ENCODE assay signal across 1 fruit fly cellular context in genomic region chr3R:20031043-20031763, dm6.
TF ChIP-seq lines count a peak whose summit lies in the region.

Gene trem (minus strand): TSS chr3R:20031309.

TF ChIP-seq in whole organism, embryonic, 481 proteins besides CTCF, POLR2A, EP300 and RAD21 (continued from another document):
- TF ChIP-seq D (optimal IDR thresholded peaks at IDR 0.05; lab: Kevin White, UChicago), result no peak
- peak; percentile 61 for TF ChIP-seq D (GFP tag; optimal IDR thresholded peaks at IDR 0.05; lab: Kevin White, UChicago)
- peak in 1 of 3 experiments; percentile 86 for TF ChIP-seq lola (GFP tag; optimal IDR thresholded peaks at IDR 0.05; lab: Kevin White, UChicago)
- TF ChIP-seq CG14667 (GFP tag; IDR thresholded peaks at IDR 0.05; lab: Robert Waterston, UW), result peak; percentile 72
- peak; percentile 34 for TF ChIP-seq CG2116 (GFP tag; optimal IDR thresholded peaks at IDR 0.05; lab: Kevin White, UChicago)
- peak; percentile 81 for TF ChIP-seq CG9437 (GFP tag; optimal IDR thresholded peaks at IDR 0.05; lab: Kevin White, UChicago)
- TF ChIP-seq CG18599 (GFP tag; optimal IDR thresholded peaks at IDR 0.05; lab: Kevin White, UChicago), result no peak
- peak; percentile 39 for TF ChIP-seq cwo (GFP tag; optimal IDR thresholded peaks at IDR 0.05; lab: Kevin White, UChicago)
- TF ChIP-seq CG42726 (GFP tag; IDR thresholded peaks at IDR 0.05; lab: Robert Waterston, UW; ENCODE audit: partially characterized antibody), result no peak
- no peak for TF ChIP-seq fru (optimal IDR thresholded peaks at IDR 0.05; lab: Kevin White, UChicago)
- TF ChIP-seq caup (GFP tag; optimal IDR thresholded peaks at IDR 0.05; lab: Kevin White, UChicago; ENCODE audit: severe bottlenecking), result peak; percentile 58
- TF ChIP-seq scrt (GFP tag; optimal IDR thresholded peaks at IDR 0.05; lab: Kevin White, UChicago), result no peak
- TF ChIP-seq Lim3 (GFP tag; IDR thresholded peaks at IDR 0.05; lab: Robert Waterston, UW), result no peak; the same call in 1 of the 2 replicates
- peak; percentile 71 for TF ChIP-seq CG18619 (GFP tag; optimal IDR thresholded peaks at IDR 0.05; lab: Kevin White, UChicago)
- TF ChIP-seq Fer3 (tag; optimal IDR thresholded peaks at IDR 0.05; lab: Kevin White, UChicago), result peak; percentile 63
- TF ChIP-seq CG1024 (GFP tag; IDR thresholded peaks at IDR 0.05; lab: Robert Waterston, UW), result peak; percentile 49; the same call in 1 of the 2 replicates
- TF ChIP-seq Meics (GFP tag; optimal IDR thresholded peaks at IDR 0.05; lab: Kevin White, UChicago), result peak; percentile 81
- TF ChIP-seq hkb (optimal IDR thresholded peaks at IDR 0.05; lab: Kevin White, UChicago), result no peak
- TF ChIP-seq hkb (GFP tag; IDR thresholded peaks at IDR 0.05; lab: Robert Waterston, UW), result no peak
- TF ChIP-seq CG15073 (GFP tag; optimal IDR thresholded peaks at IDR 0.05; lab: Kevin White, UChicago), result no peak
- TF ChIP-seq CG12104 (GFP tag; optimal IDR thresholded peaks at IDR 0.05; lab: Kevin White, UChicago), result peak; percentile 74
- peak; percentile 76 for TF ChIP-seq Rfx (GFP tag; IDR thresholded peaks at IDR 0.05; lab: Robert Waterston, UW)
- TF ChIP-seq CG15601 (tag; optimal IDR thresholded peaks at IDR 0.05; lab: Kevin White, UChicago), result peak; percentile 55
- no peak for TF ChIP-seq gcm (GFP tag; optimal IDR thresholded peaks at IDR 0.05; lab: Kevin White, UChicago)
- TF ChIP-seq ssp (GFP tag; IDR thresholded peaks at IDR 0.05; lab: Robert Waterston, UW), result peak; percentile 75; the same call in 1 of the 2 replicates
- peak; percentile 81 for TF ChIP-seq Xbp1 (GFP tag; optimal IDR thresholded peaks at IDR 0.05; lab: Kevin White, UChicago)
- peak in 1 of 2 experiments; percentile 57 for TF ChIP-seq Pdp1 (GFP tag; optimal IDR thresholded peaks at IDR 0.05; lab: Kevin White, UChicago)
- TF ChIP-seq CG7786 (GFP tag; optimal IDR thresholded peaks at IDR 0.05; lab: Kevin White, UChicago), result peak; percentile 18
- TF ChIP-seq CG3726 (GFP tag; IDR thresholded peaks at IDR 0.05; lab: Robert Waterston, UW), result peak; percentile 57; the same call in 1 of the 3 replicates
- TF ChIP-seq CrebB (tag; optimal IDR thresholded peaks at IDR 0.05; lab: Kevin White, UChicago), result no peak
- TF ChIP-seq Doc3 (GFP tag; IDR thresholded peaks at IDR 0.05; lab: Robert Waterston, UW; ENCODE audit: partially characterized antibody), result no peak
- TF ChIP-seq hbn (GFP tag; IDR thresholded peaks at IDR 0.05; lab: Robert Waterston, UW; ENCODE audit: partially characterized antibody), result no peak
- peak; percentile 37; the same call in 1 of the 2 replicates for TF ChIP-seq danr (GFP tag; IDR thresholded peaks at IDR 0.05; lab: Robert Waterston, UW)
- no peak for TF ChIP-seq wek (GFP tag; optimal IDR thresholded peaks at IDR 0.05; lab: Kevin White, UChicago)
- TF ChIP-seq hb (GFP tag; IDR thresholded peaks at IDR 0.05; lab: Robert Waterston, UW; ENCODE audit: partially characterized antibody), result no peak
- peak; percentile 13 for TF ChIP-seq CG6683 (GFP tag; optimal IDR thresholded peaks at IDR 0.05; lab: Kevin White, UChicago)
- no peak for TF ChIP-seq en (GFP tag; optimal IDR thresholded peaks at IDR 0.05; lab: Kevin White, UChicago)
- TF ChIP-seq CG12219 (GFP tag; optimal IDR thresholded peaks at IDR 0.05; lab: Kevin White, UChicago), result peak; percentile 20
- no peak for TF ChIP-seq Side (GFP tag; optimal IDR thresholded peaks at IDR 0.05; lab: Kevin White, UChicago)
- peak; percentile 78 for TF ChIP-seq CG10543 (GFP tag; optimal IDR thresholded peaks at IDR 0.05; lab: Kevin White, UChicago)
- no peak for TF ChIP-seq pan (optimal IDR thresholded peaks at IDR 0.05; lab: Kevin White, UChicago)
- TF ChIP-seq pan (GFP tag; optimal IDR thresholded peaks at IDR 0.05 in 1 of 2, IDR thresholded peaks at IDR 0.05 in 1 of 2), result peak in 1 of 2 experiments; percentile 69
- peak; percentile 69 for TF ChIP-seq Nf-YC (tag; optimal IDR thresholded peaks at IDR 0.05; lab: Kevin White, UChicago)
- TF ChIP-seq CG10959 (GFP tag; IDR thresholded peaks at IDR 0.05; lab: Robert Waterston, UW), result 0 out of 2 replicates have a peak, but pooled peaks have one; percentile 12
- TF ChIP-seq Six4 (GFP tag; optimal IDR thresholded peaks at IDR 0.05; lab: Kevin White, UChicago), result peak; percentile 40
- TF ChIP-seq bowl (GFP tag; IDR thresholded peaks at IDR 0.05; lab: Robert Waterston, UW), result no peak
- no peak for TF ChIP-seq HmgD (GFP tag; optimal IDR thresholded peaks at IDR 0.05; lab: Kevin White, UChicago)
- TF ChIP-seq gcm2 (GFP tag; optimal IDR thresholded peaks at IDR 0.05; lab: Kevin White, UChicago), result no peak
- TF ChIP-seq lilli (GFP tag; optimal IDR thresholded peaks at IDR 0.05; lab: Kevin White, UChicago), result peak; percentile 66
- no peak for TF ChIP-seq nerfin-2 (GFP tag; IDR thresholded peaks at IDR 0.05; lab: Robert Waterston, UW; ENCODE audit: partially characterized antibody)
- no peak for TF ChIP-seq fd64A (GFP tag; optimal IDR thresholded peaks at IDR 0.05; lab: Kevin White, UChicago)
- no peak for TF ChIP-seq sna (GFP tag; IDR thresholded peaks at IDR 0.05; lab: Robert Waterston, UW; ENCODE audit: partially characterized antibody)
- peak; percentile 91 for TF ChIP-seq slbo (GFP tag; IDR thresholded peaks at IDR 0.05; lab: Robert Waterston, UW)
- TF ChIP-seq yki (optimal IDR thresholded peaks at IDR 0.05; lab: Kevin White, UChicago), result peak; percentile 38
- no peak for TF ChIP-seq Adf1 (GFP tag; IDR thresholded peaks at IDR 0.05; lab: Robert Waterston, UW)
- no peak for TF ChIP-seq CG6813 (GFP tag; optimal IDR thresholded peaks at IDR 0.05; lab: Kevin White, UChicago)
- peak; percentile 27 for TF ChIP-seq Lhr (GFP tag; optimal IDR thresholded peaks at IDR 0.05; lab: Kevin White, UChicago)
- TF ChIP-seq CG2889 (GFP tag; IDR thresholded peaks at IDR 0.05; lab: Robert Waterston, UW), result no peak
- peak; percentile 80 for TF ChIP-seq CG12659 (GFP tag; optimal IDR thresholded peaks at IDR 0.05; lab: Kevin White, UChicago)
- peak; percentile 64 for TF ChIP-seq CG12942 (GFP tag; optimal IDR thresholded peaks at IDR 0.05; lab: Kevin White, UChicago)
- peak; percentile 71 for TF ChIP-seq CG4328 (GFP tag; optimal IDR thresholded peaks at IDR 0.05; lab: Kevin White, UChicago)
- TF ChIP-seq seq (GFP tag; IDR thresholded peaks at IDR 0.05; lab: Robert Waterston, UW), result 0 out of 2 replicates have a peak, but pooled peaks have one; percentile 24
- 0 out of 2 replicates have a peak, but pooled peaks have one; percentile 25 for TF ChIP-seq CG17612 (GFP tag; IDR thresholded peaks at IDR 0.05; lab: Robert Waterston, UW)
- TF ChIP-seq CG16863 (GFP tag; optimal IDR thresholded peaks at IDR 0.05; lab: Kevin White, UChicago), result peak; percentile 5
- TF ChIP-seq CG33213 (GFP tag; optimal IDR thresholded peaks at IDR 0.05; lab: Kevin White, UChicago), result no peak
- TF ChIP-seq CG18764 (GFP tag; optimal IDR thresholded peaks at IDR 0.05; lab: Kevin White, UChicago), result peak; percentile 51
- peak; percentile 76 for TF ChIP-seq zen (tag; optimal IDR thresholded peaks at IDR 0.05; lab: Kevin White, UChicago)
- peak; percentile 82 for TF ChIP-seq sens (GFP tag; lab: Kevin White, UChicago)
- peak; percentile 58 for TF ChIP-seq Max (GFP tag; optimal IDR thresholded peaks at IDR 0.05; lab: Kevin White, UChicago)
- peak; percentile 47; the same call in 1 of the 2 replicates for TF ChIP-seq Atf6 (GFP tag; IDR thresholded peaks at IDR 0.05; lab: Robert Waterston, UW)
- TF ChIP-seq CG10209 (GFP tag; optimal IDR thresholded peaks at IDR 0.05; lab: Kevin White, UChicago), result peak; percentile 70
- no peak for TF ChIP-seq mld (GFP tag; IDR thresholded peaks at IDR 0.05; lab: Robert Waterston, UW; ENCODE audit: partially characterized antibody)
- no peak for TF ChIP-seq zf30C (GFP tag; optimal IDR thresholded peaks at IDR 0.05; lab: Kevin White, UChicago)
- TF ChIP-seq CG18476 (GFP tag; optimal IDR thresholded peaks at IDR 0.05; lab: Kevin White, UChicago), result peak; percentile 32
- TF ChIP-seq nerfin-1 (tag; optimal IDR thresholded peaks at IDR 0.05; lab: Kevin White, UChicago), result peak; percentile 62
- TF ChIP-seq so (GFP tag; IDR thresholded peaks at IDR 0.05; lab: Robert Waterston, UW), result no peak
- TF ChIP-seq run (tag; optimal IDR thresholded peaks at IDR 0.05; lab: Kevin White, UChicago), result no peak
- peak; percentile 82 for TF ChIP-seq CG33557 (GFP tag; optimal IDR thresholded peaks at IDR 0.05; lab: Kevin White, UChicago)
- no peak for TF ChIP-seq otp (GFP tag; IDR thresholded peaks at IDR 0.05; lab: Robert Waterston, UW)
- TF ChIP-seq btn (GFP tag; optimal IDR thresholded peaks at IDR 0.05; lab: Kevin White, UChicago), result no peak
- TF ChIP-seq CG1792 (GFP tag; optimal IDR thresholded peaks at IDR 0.05; lab: Kevin White, UChicago), result no peak
- no peak for TF ChIP-seq Deaf1 (tag; optimal IDR thresholded peaks at IDR 0.05; lab: Kevin White, UChicago)
- no peak for TF ChIP-seq NC2β (GFP tag; optimal IDR thresholded peaks at IDR 0.05; lab: Kevin White, UChicago)
- TF ChIP-seq cato (GFP tag; optimal IDR thresholded peaks at IDR 0.05; lab: Kevin White, UChicago; ENCODE audit: borderline replicate concordance), result peak; percentile 73
- TF ChIP-seq odd (GFP tag; optimal IDR thresholded peaks at IDR 0.05; lab: Kevin White, UChicago), result no peak
- no peak for TF ChIP-seq Optix (GFP tag; IDR thresholded peaks at IDR 0.05; lab: Robert Waterston, UW)
- TF ChIP-seq CG11456 (GFP tag; IDR thresholded peaks at IDR 0.05; lab: Robert Waterston, UW), result peak; percentile 74
- TF ChIP-seq CG7271 (tag; optimal IDR thresholded peaks at IDR 0.05; lab: Kevin White, UChicago), result no peak
- TF ChIP-seq Atf-2 (GFP tag; optimal IDR thresholded peaks at IDR 0.05; lab: Kevin White, UChicago), result no peak
- TF ChIP-seq exex (tag; optimal IDR thresholded peaks at IDR 0.05; lab: Kevin White, UChicago), result no peak
- peak; percentile 52 for TF ChIP-seq ewg (GFP tag; optimal IDR thresholded peaks at IDR 0.05; lab: Kevin White, UChicago)
- no peak for TF ChIP-seq CG1603 (tag; optimal IDR thresholded peaks at IDR 0.05; lab: Kevin White, UChicago)
- peak; percentile 75 for TF ChIP-seq klu (GFP tag; IDR thresholded peaks at IDR 0.05; lab: Robert Waterston, UW)
- TF ChIP-seq CG34376 (GFP tag; optimal IDR thresholded peaks at IDR 0.05; lab: Kevin White, UChicago), result no peak
- TF ChIP-seq tgo (GFP tag; IDR thresholded peaks at IDR 0.05; lab: Robert Waterston, UW), result peak; percentile 70
- peak; percentile 1 for TF ChIP-seq CG15514 (GFP tag; optimal IDR thresholded peaks at IDR 0.05; lab: Kevin White, UChicago)
- no peak for TF ChIP-seq dan (GFP tag; IDR thresholded peaks at IDR 0.05; lab: Robert Waterston, UW)
- no peak for TF ChIP-seq gce (GFP tag; IDR thresholded peaks at IDR 0.05; lab: Robert Waterston, UW)
- no peak for TF ChIP-seq lab (GFP tag; optimal IDR thresholded peaks at IDR 0.05; lab: Kevin White, UChicago)
- TF ChIP-seq Atf3 (GFP tag; optimal IDR thresholded peaks at IDR 0.05; lab: Kevin White, UChicago), result no peak
- TF ChIP-seq Hr39 (optimal IDR thresholded peaks at IDR 0.05; lab: Kevin White, UChicago), result no peak
- TF ChIP-seq unpg (GFP tag; optimal IDR thresholded peaks at IDR 0.05; lab: Kevin White, UChicago), result peak; percentile 61
- TF ChIP-seq Antp (GFP tag; optimal IDR thresholded peaks at IDR 0.05; lab: Kevin White, UChicago), result peak; percentile 10
- peak; percentile 56 for TF ChIP-seq CG11085 (GFP tag; IDR thresholded peaks at IDR 0.05; lab: Robert Waterston, UW)
- no peak for TF ChIP-seq CG14860 (GFP tag; IDR thresholded peaks at IDR 0.05; lab: Robert Waterston, UW; ENCODE audit: partially characterized antibody)
- peak; percentile 42 for TF ChIP-seq CG13624 (GFP tag; optimal IDR thresholded peaks at IDR 0.05; lab: Kevin White, UChicago)
- TF ChIP-seq trh (GFP tag; optimal IDR thresholded peaks at IDR 0.05; lab: Kevin White, UChicago), result peak; percentile 26
- peak; percentile 67 for TF ChIP-seq E2f1 (GFP tag; IDR thresholded peaks at IDR 0.05; lab: Robert Waterston, UW)
- TF ChIP-seq CG16815 (GFP tag; optimal IDR thresholded peaks at IDR 0.05; lab: Kevin White, UChicago), result peak; percentile 88
- no peak for TF ChIP-seq cad (GFP tag; optimal IDR thresholded peaks at IDR 0.05; lab: Kevin White, UChicago)
- peak; percentile 83 for TF ChIP-seq gem (tag; optimal IDR thresholded peaks at IDR 0.05; lab: Kevin White, UChicago)
- no peak for TF ChIP-seq CG9797 (GFP tag; optimal IDR thresholded peaks at IDR 0.05; lab: Kevin White, UChicago)
TF ChIP-seq in whole organism, embryonic: peak in this region for 258.
